Worm (Caenorhabditis elegans) whole organism, L1 larva: ENCODE data around the gene clec-60.
A peak's percentile ranks its signal among the peaks of the same experiment; 100 is the strongest.

Experiments used
- C04F5.9 ChIP-seq: sonication (generic microtip); optimal IDR thresholded peaks from 2 replicates; lab custom pipeline; 2016; ENCODE audit warnings: missing genetic modification characterization, missing compliant biosample characterization
- C34B4.2 ChIP-seq: sonication (generic microtip); optimal IDR thresholded peaks from 2 replicates; lab custom pipeline; 2017; ENCODE audit warnings: mild to moderate bottlenecking, missing genetic modification characterization, missing compliant biosample characterization
- F16B12.6 ChIP-seq: fragments of 150-350 bp; optimal IDR thresholded peaks from 2 replicates; lab custom pipeline; 2014; ENCODE audit warnings: missing biosample characterization, missing genetic modification characterization
- Y116A8C.19 ChIP-seq: sonication (generic microtip); optimal IDR thresholded peaks from 2 replicates; lab custom pipeline; 2016; ENCODE audit warnings: missing compliant biosample characterization, missing genetic modification characterization, borderline replicate concordance
- aly-2 ChIP-seq: fragments of 150-350 bp; optimal IDR thresholded peaks from 2 replicates; lab custom pipeline; 2014; ENCODE audit warnings: missing biosample characterization, missing genetic modification characterization
- blmp-1 ChIP-seq: fragments of 150-350 bp; optimal IDR thresholded peaks from 2 replicates; lab custom pipeline; 2014; ENCODE audit warnings: missing biosample characterization, missing genetic modification characterization
- ceh-63 ChIP-seq: fragments of 200-800 bp; sonication (Bioruptor generic); optimal IDR thresholded peaks from 2 replicates; lab custom pipeline; 2018; ENCODE audit warnings: mild to moderate bottlenecking, missing genetic modification characterization, missing compliant biosample characterization
- ceh-82 ChIP-seq, 3 experiments: fragments of 150-350 bp in 1 of 3; sonication (generic microtip) in 2 of 3; optimal IDR thresholded peaks; 2 replicates each; lab custom pipeline; 2014 to 2017; ENCODE audit warnings: missing biosample characterization in 3 of 3, missing genetic modification characterization in 3 of 3
- ceh-90 ChIP-seq: sonication (generic microtip); optimal IDR thresholded peaks from 2 replicates; lab custom pipeline; 2016; ENCODE audit warnings: missing genetic modification characterization, missing compliant biosample characterization
- dpl-1 ChIP-seq, 3 experiments: fragments of 150-350 bp in 2 of 3; sonication (generic microtip) in 1 of 3; optimal IDR thresholded peaks; 2 replicates each; lab custom pipeline; 2014 to 2017; ENCODE audit warnings: missing biosample characterization in 3 of 3, missing genetic modification characterization in 3 of 3, missing genetic modification reagents in 3 of 3
- dsc-1 ChIP-seq: sonication (generic microtip); optimal IDR thresholded peaks from 2 replicates; lab custom pipeline; 2016; ENCODE audit warnings: mild to moderate bottlenecking, missing genetic modification characterization, missing compliant biosample characterization
- efl-1 ChIP-seq, 4 experiments: fragments of 150-350 bp; optimal IDR thresholded peaks in 3 of 4; peaks in 1 of 4; 1 replicate in 1 of 4; 2 replicates in 3 of 4; lab custom pipeline; 2014; ENCODE audit warnings: missing biosample characterization in 2 of 4, missing genetic modification characterization in 2 of 4, missing genetic modification reagents in 2 of 4
- efl-3 ChIP-seq: fragments of 200-800 bp; sonication (Bioruptor generic); optimal IDR thresholded peaks from 2 replicates; lab custom pipeline; 2018; ENCODE audit warnings: mild to moderate bottlenecking, missing genetic modification characterization, missing compliant biosample characterization
- egl-27 ChIP-seq, 2 experiments: fragments of 150-350 bp in 1 of 2; sonication (generic microtip); optimal IDR thresholded peaks; 3 replicates each; lab custom pipeline; 2017 to 2018; ENCODE audit warnings: missing biosample characterization in 2 of 2, missing genetic modification characterization in 2 of 2, missing genetic modification reagents in 2 of 2
- elt-2 ChIP-seq: sonication (generic microtip); optimal IDR thresholded peaks from 2 replicates; lab custom pipeline; 2016; ENCODE audit warnings: missing genetic modification characterization, mild to moderate bottlenecking, inconsistent platforms, missing compliant biosample characterization, missing genetic modification reagents
- elt-3 ChIP-seq, 6 experiments: fragments of 150-350 bp in 1 of 6; sonication (generic microtip); optimal IDR thresholded peaks; 2 replicates each; lab custom pipeline; 2017 to 2018; ENCODE audit warnings: missing biosample characterization in 6 of 6, missing genetic modification characterization in 6 of 6, inconsistent platforms in 1 of 6
- fkh-4 ChIP-seq: sonication (generic microtip); optimal IDR thresholded peaks from 2 replicates; lab custom pipeline; 2016; ENCODE audit warnings: missing compliant biosample characterization, missing genetic modification characterization, borderline replicate concordance
- fkh-8 ChIP-seq: sonication (generic microtip); optimal IDR thresholded peaks from 2 replicates; lab custom pipeline; 2016; ENCODE audit warnings: mild to moderate bottlenecking, missing genetic modification characterization, missing compliant biosample characterization
- hlh-4 ChIP-seq: sonication (generic microtip); optimal IDR thresholded peaks from 2 replicates; lab custom pipeline; 2016; ENCODE audit warnings: mild to moderate bottlenecking, missing genetic modification characterization, missing compliant biosample characterization
- hpl-2 ChIP-seq: fragments of 150-350 bp; optimal IDR thresholded peaks from 2 replicates; lab custom pipeline; 2014; ENCODE audit warnings: missing biosample characterization, missing genetic modification reagents, missing genetic modification characterization
- jun-1 ChIP-seq: fragments of 150-350 bp; optimal IDR thresholded peaks from 2 replicates; lab custom pipeline; 2014; ENCODE audit warnings: missing biosample characterization, missing genetic modification reagents, missing genetic modification characterization
- lin-13 ChIP-seq: fragments of 150-350 bp; optimal IDR thresholded peaks from 2 replicates; lab custom pipeline; 2014; ENCODE audit warnings: missing biosample characterization, missing genetic modification reagents, missing genetic modification characterization
- lin-14 ChIP-seq: fragments of 200-800 bp; sonication (Bioruptor generic); optimal IDR thresholded peaks from 2 replicates; lab custom pipeline; 2018; ENCODE audit warnings: mild to moderate bottlenecking, missing genetic modification characterization, moderate library complexity, missing compliant biosample characterization
- lin-15B ChIP-seq: fragments of 150-350 bp; sonication (generic microtip); optimal IDR thresholded peaks from 3 replicates; lab custom pipeline; 2014; ENCODE audit warnings: missing biosample characterization, missing genetic modification characterization
- lin-35 ChIP-seq, 2 experiments: fragments of 150-350 bp; optimal IDR thresholded peaks; 2 replicates each; lab custom pipeline; 2014; ENCODE audit warnings: missing biosample characterization in 2 of 2, missing genetic modification characterization in 2 of 2, missing genetic modification reagents in 2 of 2
- lsy-2 ChIP-seq, 2 experiments: fragments of 150-350 bp; optimal IDR thresholded peaks; 2 replicates each; lab custom pipeline; 2014; ENCODE audit warnings: missing biosample characterization in 2 of 2, missing genetic modification characterization in 2 of 2
- mdl-1 ChIP-seq, 2 experiments: fragments of 150-350 bp; optimal IDR thresholded peaks; 2 replicates each; lab custom pipeline; 2014 to 2017; ENCODE audit warnings: missing biosample characterization in 2 of 2, missing genetic modification characterization in 2 of 2, inconsistent platforms in 1 of 2
- mef-2 ChIP-seq: fragments of 150-350 bp; optimal IDR thresholded peaks from 2 replicates; lab custom pipeline; 2014; ENCODE audit warnings: missing biosample characterization, missing genetic modification characterization
- mep-1 ChIP-seq: fragments of 150-350 bp; optimal IDR thresholded peaks from 2 replicates; lab custom pipeline; 2014; ENCODE audit warnings: missing biosample characterization, missing genetic modification characterization
- nhr-11 ChIP-seq: fragments of 150-350 bp; optimal IDR thresholded peaks from 2 replicates; lab custom pipeline; 2014; ENCODE audit warnings: missing biosample characterization, missing genetic modification characterization
- nhr-20 ChIP-seq: sonication (generic microtip); optimal IDR thresholded peaks from 2 replicates; lab custom pipeline; 2016; ENCODE audit warnings: mild to moderate bottlenecking, missing genetic modification characterization, missing compliant biosample characterization
- nhr-47 ChIP-seq: sonication (generic microtip); optimal IDR thresholded peaks from 2 replicates; lab custom pipeline; 2016; ENCODE audit warnings: mild to moderate bottlenecking, missing genetic modification characterization, moderate library complexity, missing compliant biosample characterization
- nhr-71 ChIP-seq: sonication (generic microtip); optimal IDR thresholded peaks from 2 replicates; lab custom pipeline; 2016; ENCODE audit warnings: mild to moderate bottlenecking, missing genetic modification characterization, moderate library complexity, missing compliant biosample characterization
- nhr-77 ChIP-seq: fragments of 150-350 bp; optimal IDR thresholded peaks from 2 replicates; lab custom pipeline; 2014; ENCODE audit warnings: missing biosample characterization, missing genetic modification characterization
- pqm-1 ChIP-seq: sonication (generic microtip); optimal IDR thresholded peaks from 3 replicates; lab custom pipeline; 2017; ENCODE audit warnings: missing biosample characterization, missing genetic modification characterization
- rnt-1 ChIP-seq: sonication (generic microtip); optimal IDR thresholded peaks from 2 replicates; lab custom pipeline; 2016; ENCODE audit warnings: mild to moderate bottlenecking, missing genetic modification characterization, moderate library complexity, missing compliant biosample characterization
- skn-1 ChIP-seq: fragments of 150-350 bp; optimal IDR thresholded peaks from 2 replicates; lab custom pipeline; 2014; ENCODE audit warnings: missing biosample characterization, missing genetic modification characterization
- snu-23 ChIP-seq: sonication (generic microtip); optimal IDR thresholded peaks from 2 replicates; lab custom pipeline; 2016; ENCODE audit warnings: missing genetic modification characterization, missing compliant biosample characterization
- sox-4 ChIP-seq: sonication (generic microtip); optimal IDR thresholded peaks from 2 replicates; lab custom pipeline; 2016; ENCODE audit warnings: missing genetic modification characterization, missing compliant biosample characterization
- sup-37 ChIP-seq: fragments of 200-800 bp; sonication (Bioruptor generic); optimal IDR thresholded peaks from 2 replicates; lab custom pipeline; 2018; ENCODE audit warnings: mild to moderate bottlenecking, missing genetic modification characterization, missing compliant biosample characterization
- swsn-7 ChIP-seq: sonication (generic microtip); optimal IDR thresholded peaks from 2 replicates; lab custom pipeline; 2016; ENCODE audit warnings: missing genetic modification characterization, missing compliant biosample characterization
- tlp-1 ChIP-seq: fragments of 150-350 bp; optimal IDR thresholded peaks from 2 replicates; lab custom pipeline; 2014; ENCODE audit warnings: missing biosample characterization, missing genetic modification characterization
- unc-130 ChIP-seq: fragments of 150-350 bp; optimal IDR thresholded peaks from 2 replicates; lab custom pipeline; 2017; ENCODE audit warnings: missing biosample characterization, missing genetic modification characterization, inconsistent platforms
- unc-86 ChIP-seq: sonication (generic microtip); optimal IDR thresholded peaks from 2 replicates; lab custom pipeline; 2016; ENCODE audit warnings: missing genetic modification characterization, missing compliant biosample characterization
- vab-15 ChIP-seq: sonication (generic microtip); optimal IDR thresholded peaks from 2 replicates; lab custom pipeline; 2017; ENCODE audit warnings: missing genotype, mild to moderate bottlenecking, missing genetic modification characterization, missing compliant biosample characterization
- xbp-1 ChIP-seq: sonication (generic microtip); optimal IDR thresholded peaks from 2 replicates; lab custom pipeline; 2016; ENCODE audit warnings: missing genetic modification characterization, missing compliant biosample characterization
- zip-4 ChIP-seq: fragments of 200-800 bp; sonication (Bioruptor generic); optimal IDR thresholded peaks from 2 replicates; lab custom pipeline; 2018; ENCODE audit warnings: mild to moderate bottlenecking, missing genetic modification characterization, moderate library complexity, missing compliant biosample characterization
- ztf-11 ChIP-seq, 2 experiments: sonication (generic microtip); optimal IDR thresholded peaks; 2 replicates each; lab custom pipeline; 2016 to 2017; ENCODE audit warnings: missing genetic modification characterization in 2 of 2, missing biosample characterization in 1 of 2, missing compliant biosample characterization in 1 of 2

clec-60 gene

DNA sequence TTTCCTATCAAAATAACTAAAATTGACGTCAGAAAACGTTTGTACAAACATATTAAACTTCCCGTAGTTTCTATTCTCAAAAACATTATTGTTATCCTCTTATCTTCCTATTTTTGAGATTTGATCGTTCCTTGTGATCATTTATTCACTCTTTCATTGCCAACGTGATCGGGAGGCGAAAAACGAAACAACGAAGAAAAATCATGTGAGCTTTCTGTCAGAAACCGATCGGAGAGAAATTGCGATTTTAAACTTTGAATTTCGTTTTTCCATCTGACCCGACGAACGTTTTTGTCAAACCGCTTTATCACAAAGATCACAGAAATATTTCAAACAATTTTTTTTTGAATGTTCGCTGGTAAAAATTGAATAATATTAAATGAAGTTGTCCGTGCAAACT is 35.4 kb downstream of the clec-60 start (continued):
- no peak for TF ChIP-seq hlh-4
- TF ChIP-seq elt-3 (tag; optimal IDR thresholded peaks at IDR 0.05; lab: Kevin White, UChicago): peak in 2 of 6 experiments; percentile 31 to 87
- TF ChIP-seq sup-37: no peak
- no peak for TF ChIP-seq vab-15 (tag; lab: Kevin White, UChicago)
- TF ChIP-seq ztf-11 (tag; optimal IDR thresholded peaks at IDR 0.05; lab: Kevin White, UChicago): no peak
- TF ChIP-seq ceh-63 (GFP tag; lab: Kevin White, UChicago): no peak
- peak; percentile 78 for TF ChIP-seq snu-23 (GFP tag; lab: Kevin White, UChicago)
- TF ChIP-seq unc-86 (tag; lab: Kevin White, UChicago): no peak
- no peak for TF ChIP-seq nhr-77 (tag; lab: Kevin White, UChicago)
- TF ChIP-seq mdl-1 (tag; optimal IDR thresholded peaks at IDR 0.05; lab: Kevin White, UChicago): peak in 1 of 2 experiments; percentile 80
- TF ChIP-seq Y116A8C.19: no peak
- peak; percentile 88 for TF ChIP-seq nhr-20 (tag; lab: Kevin White, UChicago)
- no peak for TF ChIP-seq fkh-4 (tag; lab: Kevin White, UChicago)

- TF ChIP-seq blmp-1: peak; percentile 23
- TF ChIP-seq unc-130 (tag; lab: Kevin White, UChicago): peak; percentile 52
- TF ChIP-seq nhr-77 (tag; lab: Kevin White, UChicago): no peak
- TF ChIP-seq ceh-82 (tag; optimal IDR thresholded peaks at IDR 0.05; lab: Kevin White, UChicago): peak in 2 of 3 experiments; percentile 3 to 73
- TF ChIP-seq skn-1 (tag; lab: Kevin White, UChicago): peak; percentile 53
- TF ChIP-seq lin-15B (tag; lab: Kevin White, UChicago): no peak
- no peak for TF ChIP-seq C04F5.9 (tag; lab: Kevin White, UChicago)
- peak; percentile 28 for TF ChIP-seq zip-4 (GFP tag; lab: Kevin White, UChicago)
- TF ChIP-seq fkh-8 (tag; lab: Kevin White, UChicago): peak; percentile 13
- peak; percentile 34 for TF ChIP-seq nhr-11 (tag; lab: Kevin White, UChicago)
- peak; percentile 9 for TF ChIP-seq mep-1 (tag; lab: Kevin White, UChicago)
- TF ChIP-seq dpl-1 (GFP tag; optimal IDR thresholded peaks at IDR 0.05; lab: Kevin White, UChicago): peak in 2 of 3 experiments; percentile 19 to 32
- peak; percentile 73 for TF ChIP-seq lin-14 (GFP tag; lab: Kevin White, UChicago)
- TF ChIP-seq lin-35 (GFP tag; optimal IDR thresholded peaks at IDR 0.05; lab: Kevin White, UChicago): peak; percentile 1 to 23
- no peak for TF ChIP-seq efl-3 (GFP tag; lab: Kevin White, UChicago)
- TF ChIP-seq rnt-1: peak; percentile 36
- TF ChIP-seq mdl-1 (tag; optimal IDR thresholded peaks at IDR 0.05; lab: Kevin White, UChicago): peak in 1 of 2 experiments; percentile 52
- peak; percentile 9 for TF ChIP-seq F16B12.6
- peak; percentile 29 for TF ChIP-seq lin-13
- TF ChIP-seq nhr-20 (tag; lab: Kevin White, UChicago): peak; percentile 35
- TF ChIP-seq elt-2: no peak
- TF ChIP-seq efl-1 (optimal IDR thresholded peaks at IDR 0.05; lab: Kevin White, UChicago): peak in 1 of 2 experiments; percentile 27
- TF ChIP-seq efl-1 (GFP tag; optimal IDR thresholded peaks at IDR 0.05 in 1 of 2; lab: Kevin White, UChicago): peak in 1 of 2 experiments; percentile 84
These were observed 35.9 kb downstream of the clec-60 start for ce11 chrII:10445738-10446137.

ce11 chrII:10444971-10445707 is 36.5 kb downstream of the clec-60 start:
- TF ChIP-seq xbp-1 (tag; lab: Kevin White, UChicago): no peak
- peak; percentile 61 for TF ChIP-seq nhr-71 (tag; lab: Kevin White, UChicago)
- no peak for TF ChIP-seq ceh-90
- no peak for TF ChIP-seq snu-23 (GFP tag; lab: Kevin White, UChicago)
- TF ChIP-seq elt-2: no peak
- TF ChIP-seq tlp-1 (tag; lab: Kevin White, UChicago): no peak
- no peak for TF ChIP-seq jun-1 (tag; lab: Kevin White, UChicago)
- TF ChIP-seq sox-4 (tag; lab: Kevin White, UChicago): no peak
- TF ChIP-seq dsc-1: no peak
- no peak for TF ChIP-seq mef-2 (tag; lab: Kevin White, UChicago)
- peak; percentile 49 to 51 for TF ChIP-seq lsy-2 (tag; optimal IDR thresholded peaks at IDR 0.05; lab: Kevin White, UChicago)
- no peak for TF ChIP-seq hpl-2 (GFP tag; lab: Kevin White, UChicago)
- no peak for TF ChIP-seq ceh-82 (tag; optimal IDR thresholded peaks at IDR 0.05; lab: Kevin White, UChicago)
- no peak for TF ChIP-seq nhr-47 (tag; lab: Kevin White, UChicago)
- TF ChIP-seq egl-27 (tag; optimal IDR thresholded peaks at IDR 0.05; lab: Kevin White, UChicago): no peak
- no peak for TF ChIP-seq pqm-1 (tag; lab: Kevin White, UChicago)
- no peak for TF ChIP-seq aly-2
- no peak for TF ChIP-seq elt-3 (tag; optimal IDR thresholded peaks at IDR 0.05; lab: Kevin White, UChicago)
- TF ChIP-seq C34B4.2: no peak
- no peak for TF ChIP-seq swsn-7
